Worm (Caenorhabditis elegans) whole organism, L4 larva: Measurements from ENCODE around the gene clec-221.

Experiments
- F10B5.3 ChIP-seq: sonication (generic microtip); optimal IDR thresholded peaks from 2 replicates; lab custom pipeline; 2016; ENCODE audit warnings: mild to moderate bottlenecking, missing genetic modification characterization, missing compliant biosample characterization
- F26F4.8 ChIP-seq: fragments of 200-800 bp; sonication (Bioruptor generic); conservative IDR thresholded peaks from 2 replicates; pipeline ENCODE4 v1.3.6; 2022; ENCODE audit warnings: missing genetic modification characterization, missing compliant biosample characterization
- F37D6.2 ChIP-seq: sonication (generic microtip); optimal IDR thresholded peaks from 2 replicates; lab custom pipeline; 2016; ENCODE audit warnings: mild to moderate bottlenecking, missing genetic modification characterization, missing compliant biosample characterization
- F44E2.7 ChIP-seq: fragments of 200-800 bp; sonication (Bioruptor generic); IDR thresholded peaks from 2 replicates; pipeline ENCODE4 v2.1.2; 2022; ENCODE audit warnings: missing genetic modification characterization, missing compliant biosample characterization
- F49E8.2 ChIP-seq: sonication (generic microtip); optimal IDR thresholded peaks from 2 replicates; lab custom pipeline; 2016; ENCODE audit warnings: missing compliant biosample characterization, mild to moderate bottlenecking, missing genetic modification characterization, borderline replicate concordance
- Y48G9A.11 ChIP-seq: fragments of 200-800 bp; sonication (Bioruptor generic); IDR thresholded peaks from 2 replicates; pipeline ENCODE4 v1.3.6; 2022; ENCODE audit warnings: missing genetic modification reagents, missing genetic modification characterization, missing compliant biosample characterization
- Y5F2A.4 ChIP-seq: fragments of 200-800 bp; sonication (Bioruptor generic); optimal IDR thresholded peaks from 2 replicates; lab custom pipeline; 2018; ENCODE audit warnings: mild to moderate bottlenecking, missing genetic modification characterization, missing compliant biosample characterization
- ZK337.2 ChIP-seq: fragments of 200-800 bp; sonication (Bioruptor generic); IDR thresholded peaks from 2 replicates; pipeline ENCODE4 v1.3.6; 2022; ENCODE audit warnings: missing genetic modification reagents, missing genetic modification characterization, missing compliant biosample characterization
- ZK546.5 ChIP-seq, 2 experiments: sonication (generic microtip); optimal IDR thresholded peaks; 2 replicates each; lab custom pipeline; 2017; ENCODE audit warnings: missing biosample characterization in 2 of 2, missing genetic modification characterization in 2 of 2
- aha-1 ChIP-seq: fragments of 150-350 bp; peaks from one replicate; lab custom pipeline; 2014; ENCODE audit warnings: missing biosample characterization, missing genetic modification characterization
- arid-1 ChIP-seq: fragments of 200-800 bp; sonication (Bioruptor generic); conservative IDR thresholded peaks from 2 replicates; pipeline ENCODE4 v1.3.6; 2022; ENCODE audit warnings: missing genetic modification reagents, missing genetic modification characterization, missing compliant biosample characterization
- attf-4 ChIP-seq: sonication (generic microtip); optimal IDR thresholded peaks from 3 replicates; lab custom pipeline; 2017; ENCODE audit warnings: missing biosample characterization, missing genetic modification characterization
- ceh-28 ChIP-seq: fragments of 150-350 bp; optimal IDR thresholded peaks from 2 replicates; lab custom pipeline; 2014; ENCODE audit warnings: missing biosample characterization, missing genetic modification reagents, missing genetic modification characterization
- ceh-32 ChIP-seq: sonication (generic microtip); optimal IDR thresholded peaks from 2 replicates; lab custom pipeline; 2016; ENCODE audit warnings: mild to moderate bottlenecking, missing genetic modification characterization, missing compliant biosample characterization; ENCODE audit not compliant: poor library complexity
- ceh-62 ChIP-seq: sonication (generic microtip); optimal IDR thresholded peaks from 2 replicates; lab custom pipeline; 2017; ENCODE audit warnings: missing biosample characterization, missing genetic modification characterization
- cey-2 ChIP-seq: sonication (generic microtip); optimal IDR thresholded peaks from 3 replicates; lab custom pipeline; 2017; ENCODE audit warnings: missing genetic modification characterization, mild to moderate bottlenecking, missing compliant biosample characterization, antibody characterized with exemption, borderline replicate concordance; ENCODE audit not compliant: insufficient read depth
- daf-16 ChIP-seq, 3 experiments: sonication (generic microtip); optimal IDR thresholded peaks; 2 replicates each; lab custom pipeline; 2016 to 2017; ENCODE audit warnings: missing genetic modification characterization in 3 of 3, missing genetic modification reagents in 3 of 3, mild to moderate bottlenecking in 2 of 3, missing compliant biosample characterization in 2 of 3, missing biosample characterization in 1 of 3, moderate library complexity in 1 of 3
- dmd-6 ChIP-seq: fragments of 200-800 bp; sonication (Bioruptor generic); IDR thresholded peaks from 2 replicates; pipeline ENCODE4 v1.3.6; 2022; ENCODE audit warnings: missing genetic modification reagents, missing genetic modification characterization, missing compliant biosample characterization
- dmd-8 ChIP-seq: fragments of 200-800 bp; sonication (Bioruptor generic); IDR thresholded peaks from 2 replicates; pipeline ENCODE4 v1.3.6; 2022; ENCODE audit warnings: missing genetic modification characterization, missing compliant biosample characterization
- duxl-1 ChIP-seq: sonication (generic microtip); optimal IDR thresholded peaks from 2 replicates; lab custom pipeline; 2016; ENCODE audit warnings: mild to moderate bottlenecking, missing genetic modification characterization, moderate library complexity, missing compliant biosample characterization; ENCODE audit not compliant: poor library complexity
- egl-43 ChIP-seq: fragments of 200-800 bp; sonication (Bioruptor generic); IDR thresholded peaks from 2 replicates; pipeline ENCODE4 v1.3.6; 2022; ENCODE audit warnings: missing genetic modification reagents, missing genetic modification characterization, missing compliant biosample characterization
- gei-8 ChIP-seq: fragments of 200-800 bp; sonication (Bioruptor generic); optimal IDR thresholded peaks from 2 replicates; lab custom pipeline; 2018; ENCODE audit warnings: mild to moderate bottlenecking, missing genetic modification characterization, missing compliant biosample characterization
- hlh-11 ChIP-seq: fragments of 200-800 bp; sonication (Bioruptor generic); optimal IDR thresholded peaks from 2 replicates; lab custom pipeline; 2018; ENCODE audit warnings: mild to moderate bottlenecking, missing genetic modification characterization, missing compliant biosample characterization
- jun-1 ChIP-seq: fragments of 150-350 bp; optimal IDR thresholded peaks from 2 replicates; lab custom pipeline; 2014; ENCODE audit warnings: missing biosample characterization, missing genetic modification reagents, missing genetic modification characterization
- lim-7 ChIP-seq: fragments of 200-800 bp; sonication (Bioruptor generic); IDR thresholded peaks from 2 replicates; pipeline ENCODE4 v1.3.6; 2022; ENCODE audit warnings: missing genetic modification characterization, missing compliant biosample characterization
- lin-1 ChIP-seq: fragments of 200-800 bp; sonication (Bioruptor generic); IDR thresholded peaks from 2 replicates; pipeline ENCODE4 v1.3.6; 2022; ENCODE audit warnings: missing genetic modification reagents, missing genetic modification characterization, missing compliant biosample characterization
- lsy-2 ChIP-seq, 2 experiments: fragments of 150-350 bp in 1 of 2; sonication (generic microtip) in 1 of 2; optimal IDR thresholded peaks; 2 replicates each; lab custom pipeline; 2014 to 2017; ENCODE audit warnings: missing biosample characterization in 2 of 2, missing genetic modification characterization in 2 of 2
- madf-5 ChIP-seq, 2 experiments: fragments of 200-800 bp; sonication (Bioruptor generic); IDR thresholded peaks; 2 replicates each; pipeline ENCODE4 v1.3.6; 2022; ENCODE audit warnings: missing compliant biosample characterization in 2 of 2, missing genetic modification characterization in 2 of 2
- madf-9 ChIP-seq: fragments of 200-800 bp; sonication (Bioruptor generic); conservative IDR thresholded peaks from 2 replicates; pipeline ENCODE4 v1.3.6; 2022; ENCODE audit warnings: missing genetic modification reagents, missing genetic modification characterization, missing compliant biosample characterization
- mdt-29 ChIP-seq: fragments of 200-800 bp; sonication (Bioruptor generic); IDR thresholded peaks from 2 replicates; pipeline ENCODE4 v1.3.6; 2022; ENCODE audit warnings: missing genetic modification reagents, missing genetic modification characterization, missing compliant biosample characterization
- mxl-2 ChIP-seq: fragments of 200-800 bp; sonication (Bioruptor generic); conservative IDR thresholded peaks from 2 replicates; pipeline ENCODE4 v1.3.6; 2022; ENCODE audit warnings: missing genetic modification reagents, missing genetic modification characterization, missing compliant biosample characterization
- nhr-237 ChIP-seq: sonication (generic microtip); optimal IDR thresholded peaks from 2 replicates; lab custom pipeline; 2017; ENCODE audit warnings: missing biosample characterization, missing genetic modification characterization
- nhr-25 ChIP-seq: sonication (generic microtip); optimal IDR thresholded peaks from 2 replicates; lab custom pipeline; 2017; ENCODE audit warnings: missing genetic modification characterization, mild to moderate bottlenecking, missing compliant biosample characterization, antibody characterized with exemption, moderate library complexity, borderline replicate concordance; ENCODE audit not compliant: insufficient read depth
- nhr-28 ChIP-seq: fragments of 150-350 bp; optimal IDR thresholded peaks from 2 replicates; lab custom pipeline; 2014; ENCODE audit warnings: missing biosample characterization, missing genetic modification characterization
- nhr-41 ChIP-seq: fragments of 200-800 bp; sonication (Bioruptor generic); IDR thresholded peaks from 2 replicates; pipeline ENCODE4 v1.3.6; 2022; ENCODE audit warnings: missing genetic modification reagents, missing genetic modification characterization, missing compliant biosample characterization
- nhr-42 ChIP-seq: fragments of 200-800 bp; sonication (Bioruptor generic); IDR thresholded peaks from 2 replicates; pipeline ENCODE4 v1.3.6; 2022; ENCODE audit warnings: missing genetic modification characterization, missing compliant biosample characterization
- nhr-6 ChIP-seq: fragments of 150-350 bp; optimal IDR thresholded peaks from 2 replicates; lab custom pipeline; 2014; ENCODE audit warnings: missing biosample characterization, missing genetic modification characterization
- php-3 ChIP-seq: fragments of 200-800 bp; sonication (Bioruptor generic); IDR thresholded peaks from 2 replicates; pipeline ENCODE4 v1.3.6; 2022; ENCODE audit warnings: missing genetic modification reagents, missing genetic modification characterization, missing compliant biosample characterization
- rbr-2 ChIP-seq: sonication (generic microtip); optimal IDR thresholded peaks from 2 replicates; lab custom pipeline; 2016; ENCODE audit warnings: missing genotype, missing genetic modification characterization, missing compliant biosample characterization
- saeg-2 ChIP-seq: fragments of 200-800 bp; sonication (Bioruptor generic); IDR thresholded peaks from 2 replicates; pipeline ENCODE4 v1.3.6; 2022; ENCODE audit warnings: missing genetic modification reagents, missing genetic modification characterization, missing compliant biosample characterization
- set-16 ChIP-seq: fragments of 200-800 bp; sonication (Bioruptor generic); IDR thresholded peaks from 2 replicates; pipeline ENCODE4 v1.3.6; 2022; ENCODE audit warnings: missing genetic modification reagents, missing genetic modification characterization, missing compliant biosample characterization
- tag-97 ChIP-seq: fragments of 200-800 bp; sonication (Bioruptor generic); IDR thresholded peaks from 2 replicates; pipeline ENCODE4 v1.3.6; 2022; ENCODE audit warnings: missing genetic modification characterization, missing compliant biosample characterization
- tra-1 ChIP-seq: fragments of 200-800 bp; sonication (Bioruptor generic); IDR thresholded peaks from 2 replicates; pipeline ENCODE4 v1.3.6; 2022; ENCODE audit warnings: missing genetic modification reagents, missing genetic modification characterization, missing compliant biosample characterization
- unc-130 ChIP-seq: sonication (generic microtip); optimal IDR thresholded peaks from 2 replicates; lab custom pipeline; 2016; ENCODE audit warnings: missing genetic modification reagents, missing genetic modification characterization, missing compliant biosample characterization
- vab-7 ChIP-seq: fragments of 200-800 bp; sonication (Bioruptor generic); IDR thresholded peaks from 2 replicates; pipeline ENCODE4 v1.3.6; 2022; ENCODE audit warnings: missing genetic modification reagents, missing genetic modification characterization, missing compliant biosample characterization
- zfp-2 ChIP-seq: sonication (generic microtip); optimal IDR thresholded peaks from 2 replicates; lab custom pipeline; 2016; ENCODE audit warnings: mild to moderate bottlenecking, missing genetic modification characterization, missing compliant biosample characterization
- zip-2 ChIP-seq: fragments of 150-350 bp; optimal IDR thresholded peaks from 2 replicates; lab custom pipeline; 2014; ENCODE audit warnings: missing biosample characterization, missing genetic modification characterization
- ztf-11 ChIP-seq: fragments of 150-350 bp; optimal IDR thresholded peaks from 2 replicates; lab custom pipeline; 2014; ENCODE audit warnings: missing biosample characterization, missing genetic modification characterization
- ztf-7 ChIP-seq: fragments of 150-350 bp; optimal IDR thresholded peaks from 2 replicates; lab custom pipeline; 2014; ENCODE audit warnings: missing biosample characterization, missing genetic modification characterization

clec-221 gene

ce11 chrV:10951655-10952278 is 2.5 kb downstream of the clec-221 start, which contains the start of gene F17C11.4 (continued):
- no peak for TF ChIP-seq arid-1 (GFP tag; lab: Robert Waterston, UW)
- TF ChIP-seq rbr-2 = peak; percentile 40
- TF ChIP-seq egl-43 = no peak
- TF ChIP-seq F10B5.3 = no peak
- peak; percentile 89 for TF ChIP-seq dmd-6 (GFP tag; lab: Robert Waterston, UW)
- no peak for TF ChIP-seq gei-8 (GFP tag; lab: Kevin White, UChicago)
- TF ChIP-seq saeg-2 (GFP tag; lab: Robert Waterston, UW) = peak; percentile 39; the same call in 1 of the 2 replicates
- TF ChIP-seq ztf-11 (tag; lab: Kevin White, UChicago) = no peak
- peak; percentile 96 for TF ChIP-seq nhr-28 (tag; lab: Kevin White, UChicago)
- TF ChIP-seq daf-16 (GFP tag; optimal IDR thresholded peaks at IDR 0.05; lab: Kevin White, UChicago) = peak in 1 of 2 experiments; percentile 76
- TF ChIP-seq daf-16 (tag; optimal IDR thresholded peaks at IDR 0.05; lab: Kevin White, UChicago) = peak; percentile 80
- TF ChIP-seq F49E8.2 (tag; lab: Kevin White, UChicago) = no peak
- TF ChIP-seq nhr-25 = peak; percentile 89
- TF ChIP-seq nhr-41 (GFP tag; lab: Robert Waterston, UW) = no peak
- no peak for TF ChIP-seq nhr-42 (GFP tag; lab: Robert Waterston, UW)
- no peak for TF ChIP-seq zfp-2 (tag; lab: Kevin White, UChicago)
- peak; percentile 60 to 77 for TF ChIP-seq lsy-2 (tag; optimal IDR thresholded peaks at IDR 0.05; lab: Kevin White, UChicago)
- TF ChIP-seq tra-1 (GFP tag; lab: Robert Waterston, UW) = peak; percentile 65; the same call in 1 of the 2 replicates
- no peak for TF ChIP-seq lim-7 (GFP tag; lab: Robert Waterston, UW)
- TF ChIP-seq jun-1 (tag; lab: Kevin White, UChicago) = no peak
- no peak for TF ChIP-seq tag-97 (GFP tag; lab: Robert Waterston, UW)
- no peak for TF ChIP-seq ceh-28 (tag; lab: Kevin White, UChicago)
- peak; percentile 6 for TF ChIP-seq cey-2 (tag; lab: Kevin White, UChicago)
- TF ChIP-seq madf-9 (GFP tag; lab: Robert Waterston, UW) = no peak
- TF ChIP-seq ceh-62 (tag; lab: Kevin White, UChicago) = no peak
- 0 out of 2 replicates have a peak, but pooled peaks have one; percentile 16 for TF ChIP-seq set-16 (GFP tag; lab: Robert Waterston, UW)
- TF ChIP-seq attf-4 (tag; lab: Kevin White, UChicago) = no peak
- TF ChIP-seq duxl-1 (tag; lab: Kevin White, UChicago) = no peak
- no peak for TF ChIP-seq F44E2.7
- TF ChIP-seq php-3 (GFP tag; lab: Robert Waterston, UW) = peak; percentile 62; the same call in 1 of the 2 replicates
- TF ChIP-seq hlh-11 (tag; lab: Kevin White, UChicago) = peak; percentile 93
- no peak for TF ChIP-seq unc-130
- TF ChIP-seq nhr-6 (tag; lab: Kevin White, UChicago) = peak; percentile 33
- TF ChIP-seq ceh-32 (tag; lab: Kevin White, UChicago) = peak; percentile 52
- no peak for TF ChIP-seq ztf-7 (tag; lab: Kevin White, UChicago)
- TF ChIP-seq F37D6.2 (tag; lab: Kevin White, UChicago) = no peak
- no peak for TF ChIP-seq madf-5 (GFP tag; IDR thresholded peaks at IDR 0.05; lab: Robert Waterston, UW)
- TF ChIP-seq nhr-237 (tag; lab: Kevin White, UChicago) = no peak
- no peak for TF ChIP-seq ZK546.5 (tag; optimal IDR thresholded peaks at IDR 0.05; lab: Kevin White, UChicago)
- TF ChIP-seq mxl-2 (GFP tag; lab: Robert Waterston, UW) = peak; percentile 60; the same call in 1 of the 2 replicates
- TF ChIP-seq lin-1 = peak; percentile 44; the same call in 1 of the 2 replicates
- TF ChIP-seq ZK337.2 = no peak
- TF ChIP-seq F26F4.8 (GFP tag; lab: Robert Waterston, UW) = no peak
- no peak for TF ChIP-seq Y5F2A.4
- TF ChIP-seq mdt-29 (GFP tag; lab: Robert Waterston, UW) = peak; percentile 84
- TF ChIP-seq aha-1 (tag; lab: Kevin White, UChicago) = peak; percentile 99
- no peak for TF ChIP-seq vab-7
- no peak for TF ChIP-seq Y48G9A.11 (GFP tag; lab: Robert Waterston, UW)
- TF ChIP-seq zip-2 (tag; lab: Kevin White, UChicago) = no peak
- no peak for TF ChIP-seq dmd-8
